Fruit fly (Drosophila melanogaster) whole organism, wandering third instar larva: ENCODE measurements around the gene Cmtr1.

Source experiments
- CG32264 ChIP-seq: fragments of 200-800 bp; sonication (Bioruptor generic); optimal IDR thresholded peaks from 2 replicates; lab custom pipeline; 2016; ENCODE audit warnings: missing biosample characterization, missing genetic modification characterization
- CG9705 ChIP-seq: fragments of 200-800 bp; sonication (Bioruptor generic); optimal IDR thresholded peaks from 2 replicates; lab custom pipeline; 2018; ENCODE audit warnings: missing biosample characterization, mild to moderate bottlenecking, missing genetic modification characterization
- CrebA ChIP-seq: fragments of 200-800 bp; sonication (Bioruptor generic); optimal IDR thresholded peaks from 2 replicates; lab custom pipeline; 2016; ENCODE audit warnings: missing biosample characterization, mild to moderate bottlenecking, missing genetic modification characterization, borderline replicate concordance
- Dfd ChIP-seq: fragments of >200 bp; optimal IDR thresholded peaks from 2 replicates; lab custom pipeline; 2017; ENCODE audit warnings: missing biosample characterization, missing genetic modification characterization
- Dif ChIP-seq: fragments of 200-275, 200-300 bp; sonication (Bioruptor generic); optimal IDR thresholded peaks from 2 replicates; lab custom pipeline; 2018; ENCODE audit warnings: missing biosample characterization, missing genetic modification characterization; ENCODE audit not compliant: partially characterized antibody
- HLH106 ChIP-seq: fragments of 200-800 bp; optimal IDR thresholded peaks from 3 replicates; lab custom pipeline; 2019; ENCODE audit warnings: missing biosample characterization, mild to moderate bottlenecking, missing genetic modification characterization, moderate library complexity
- Hnf4 ChIP-seq: fragments of 200-800 bp; sonication (Bioruptor generic); optimal IDR thresholded peaks from 2 replicates; lab custom pipeline; 2016; ENCODE audit warnings: missing biosample characterization, mild to moderate bottlenecking, missing genetic modification characterization
- Hr83 ChIP-seq: fragments of 200-300 bp; sonication (Bioruptor generic); optimal IDR thresholded peaks from 2 replicates; lab custom pipeline; 2016; ENCODE audit warnings: missing biosample characterization, mild to moderate bottlenecking, missing genetic modification characterization, moderate library complexity; ENCODE audit not compliant: poor library complexity, severe bottlenecking
- Jra ChIP-seq: sonication (Bioruptor generic); optimal IDR thresholded peaks from 2 replicates; lab custom pipeline; 2016; ENCODE audit warnings: missing biosample characterization, missing genetic modification characterization
- Mio ChIP-seq: sonication (Bioruptor generic); optimal IDR thresholded peaks from 2 replicates; lab custom pipeline; 2016; ENCODE audit warnings: missing biosample characterization, missing genetic modification characterization
- Myc ChIP-seq: fragments of >200 bp; optimal IDR thresholded peaks from 2 replicates; lab custom pipeline; 2017
- N ChIP-seq: fragments of >200 bp; optimal IDR thresholded peaks from 2 replicates; lab custom pipeline; 2018; ENCODE audit warnings: missing biosample characterization, missing external identifiers, missing genetic modification characterization
- OdsH ChIP-seq: fragments of 200-800 bp; sonication (Bioruptor generic); optimal IDR thresholded peaks from 2 replicates; lab custom pipeline; 2016; ENCODE audit warnings: missing biosample characterization, mild to moderate bottlenecking, missing genetic modification characterization
- Rel ChIP-seq, 2 experiments: fragments of 200-800 bp; sonication (Bioruptor generic) in 1 of 2; optimal IDR thresholded peaks; 2 replicates in 1 of 2; 3 replicates in 1 of 2; lab custom pipeline; 2016 to 2019; ENCODE audit warnings: mild to moderate bottlenecking in 2 of 2, missing biosample characterization in 2 of 2, missing genetic modification characterization in 2 of 2, moderate library complexity in 1 of 2
- Sp1 ChIP-seq: fragments of 200-800 bp; sonication (Bioruptor generic); optimal IDR thresholded peaks from 3 replicates; lab custom pipeline; 2019; ENCODE audit warnings: missing biosample characterization, mild to moderate bottlenecking, missing genetic modification characterization, moderate library complexity
- br ChIP-seq: fragments of 200-800 bp; sonication (Bioruptor generic); optimal IDR thresholded peaks from 2 replicates; lab custom pipeline; 2016; ENCODE audit warnings: missing biosample characterization, missing genetic modification characterization
- brk ChIP-seq: fragments of 200-800 bp; sonication (Bioruptor generic); optimal IDR thresholded peaks from 2 replicates; lab custom pipeline; 2016; ENCODE audit warnings: missing biosample characterization, mild to moderate bottlenecking, missing genetic modification characterization
- dl ChIP-seq, 2 experiments: fragments of 175-275, 200-275 bp in 1 of 2; fragments of 200-275 bp in 1 of 2; sonication (Bioruptor generic); optimal IDR thresholded peaks; lab custom pipeline; 2018; ENCODE audit warnings: mild to moderate bottlenecking in 2 of 2, missing biosample characterization in 2 of 2, missing genetic modification characterization in 2 of 2, moderate library complexity in 2 of 2; ENCODE audit not compliant: partially characterized antibody in 2 of 2, insufficient read depth in 1 of 2
- dmrt93B ChIP-seq: fragments of 200-800 bp; sonication (Bioruptor generic); optimal IDR thresholded peaks from 2 replicates; lab custom pipeline; 2018; ENCODE audit warnings: missing biosample characterization, mild to moderate bottlenecking, missing genetic modification characterization
- ey ChIP-seq: fragments of 200-800 bp; sonication (Bioruptor generic); optimal IDR thresholded peaks from 2 replicates; lab custom pipeline; 2016; ENCODE audit warnings: missing biosample characterization, missing genetic modification characterization
- foxo ChIP-seq, 2 experiments: fragments of 200-800 bp; sonication (Bioruptor generic); optimal IDR thresholded peaks; 2 replicates in 1 of 2; 3 replicates in 1 of 2; lab custom pipeline; 2016 to 2017; ENCODE audit warnings: missing biosample characterization in 2 of 2, missing genetic modification characterization in 2 of 2
- fru ChIP-seq: fragments of 200-800 bp; sonication (Bioruptor generic); optimal IDR thresholded peaks from 3 replicates; lab custom pipeline; 2016; ENCODE audit warnings: missing biosample characterization, mild to moderate bottlenecking, missing genetic modification characterization
- h ChIP-seq: fragments of 200-800 bp; sonication (Bioruptor generic); optimal IDR thresholded peaks from 3 replicates; lab custom pipeline; 2016; ENCODE audit warnings: missing biosample characterization, mild to moderate bottlenecking, missing genetic modification characterization
- jim ChIP-seq: fragments of 175-275, 200-325 bp; sonication (Bioruptor generic); optimal IDR thresholded peaks from 2 replicates; lab custom pipeline; 2016; ENCODE audit warnings: missing biosample characterization, mild to moderate bottlenecking, missing genetic modification characterization
- pan ChIP-seq: fragments of >200 bp; optimal IDR thresholded peaks from 2 replicates; lab custom pipeline; 2017
- psq ChIP-seq: fragments of 200-800 bp; sonication (Bioruptor generic); optimal IDR thresholded peaks from 3 replicates; lab custom pipeline; 2017; ENCODE audit warnings: missing biosample characterization, mild to moderate bottlenecking, missing genetic modification characterization, moderate library complexity
- rgr ChIP-seq: fragments of 200-800 bp; sonication (Bioruptor generic); optimal IDR thresholded peaks from 3 replicates; lab custom pipeline; 2016; ENCODE audit warnings: missing biosample characterization, mild to moderate bottlenecking, missing genetic modification characterization
- sv ChIP-seq: fragments of 200-800 bp; sonication (Bioruptor generic); optimal IDR thresholded peaks from 3 replicates; lab custom pipeline; 2016; ENCODE audit warnings: missing biosample characterization, missing genetic modification characterization
- tai ChIP-seq: sonication (Bioruptor generic); optimal IDR thresholded peaks from 2 replicates; lab custom pipeline; 2016; ENCODE audit warnings: missing biosample characterization, missing genetic modification characterization
- usp ChIP-seq: fragments of >200 bp; optimal IDR thresholded peaks from 2 replicates; lab custom pipeline; 2017; ENCODE audit warnings: missing biosample characterization, missing genetic modification characterization
- woc ChIP-seq: sonication (Bioruptor generic); optimal IDR thresholded peaks from 2 replicates; lab custom pipeline; 2016; ENCODE audit warnings: missing biosample characterization, mild to moderate bottlenecking, missing genetic modification characterization

The Cmtr1 gene

dm6 chrX:4106756-4107155 lies 5.9 kb upstream of the Cmtr1 start (continued):
- TF ChIP-seq foxo (GFP tag; optimal IDR thresholded peaks at IDR 0.05; lab: Kevin White, UChicago) (peak in 1 of 2 experiments; percentile 74), Hr83 (no peak), Rel (GFP tag; optimal IDR thresholded peaks at IDR 0.05; lab: Kevin White, UChicago) (no peak), Rel (tag; optimal IDR thresholded peaks at IDR 0.05; lab: Kevin White, UChicago) (no peak), HLH106 (peak; percentile 75), tai (GFP tag; lab: Kevin White, UChicago) (no peak), dl (GFP tag; optimal IDR thresholded peaks at IDR 0.05; lab: Kevin White, UChicago; ENCODE audit: insufficient read depth in 1 of 2, partially characterized antibody in 2 of 2) (no peak), CG32264 (no peak), Dfd (GFP tag; lab: Kevin White, UChicago) (no peak), usp (GFP tag; lab: Kevin White, UChicago) (no peak)

dm6 chrX:4106240-4106639 lies 5.4 kb upstream of the Cmtr1 start:
- no peak for TF ChIP-seq Rel (GFP tag; optimal IDR thresholded peaks at IDR 0.05; lab: Kevin White, UChicago)
- TF ChIP-seq Rel (tag; optimal IDR thresholded peaks at IDR 0.05; lab: Kevin White, UChicago) = peak; percentile 21
- TF ChIP-seq usp (GFP tag; lab: Kevin White, UChicago) = no peak

dm6 chrX:4105830-4106233 lies 5.0 kb upstream of the Cmtr1 start, which contains the start of gene cib:
cib (plus strand) TSS chrX:4106113.
- TF ChIP-seq rgr (peak; percentile 65), Dif (GFP tag; lab: Kevin White, UChicago) (peak; percentile 36), br (GFP tag; lab: Kevin White, UChicago) (peak; percentile 38), CrebA (GFP tag; lab: Kevin White, UChicago) (no peak), Sp1 (GFP tag; lab: Kevin White, UChicago) (peak; percentile 62), sv (GFP tag; lab: Kevin White, UChicago) (no peak), dl (GFP tag; optimal IDR thresholded peaks at IDR 0.05; lab: Kevin White, UChicago; ENCODE audit: insufficient read depth in 1 of 2, partially characterized antibody in 2 of 2) (no peak), Hnf4 (no peak), HLH106 (peak; percentile 13), Mio (GFP tag; lab: Kevin White, UChicago) (no peak), psq (GFP tag; lab: Kevin White, UChicago) (peak; percentile 4), fru (GFP tag; lab: Kevin White, UChicago) (peak; percentile 66), jim (GFP tag; lab: Kevin White, UChicago) (no peak), pan (lab: Kevin White, UChicago) (no peak), Hr83 (no peak), h (GFP tag; lab: Kevin White, UChicago) (peak; percentile 28), Rel (GFP tag; optimal IDR thresholded peaks at IDR 0.05; lab: Kevin White, UChicago) (no peak), Rel (tag; optimal IDR thresholded peaks at IDR 0.05; lab: Kevin White, UChicago) (peak; percentile 74), ey (GFP tag; lab: Kevin White, UChicago) (no peak), tai (GFP tag; lab: Kevin White, UChicago) (no peak), Myc (lab: Kevin White, UChicago) (peak; percentile 9), Jra (GFP tag; lab: Kevin White, UChicago) (peak; percentile 7), foxo (GFP tag; optimal IDR thresholded peaks at IDR 0.05; lab: Kevin White, UChicago) (peak in 1 of 2 experiments; percentile 64), CG9705 (GFP tag; lab: Kevin White, UChicago) (peak; percentile 28), Dfd (GFP tag; lab: Kevin White, UChicago) (no peak), OdsH (GFP tag; lab: Kevin White, UChicago) (peak; percentile 37), woc (GFP tag; lab: Kevin White, UChicago) (no peak), usp (GFP tag; lab: Kevin White, UChicago) (no peak), brk (GFP tag; lab: Kevin White, UChicago) (no peak), N (GFP tag; lab: Kevin White, UChicago) (no peak), dmrt93B (no peak)

dm6 chrX:4104132-4104531 lies 3.3 kb upstream of the Cmtr1 start, which contains the start of the genes Xpac and brn:
Xpac (minus strand) TSS chrX:4104197.
brn (plus strand) TSS chrX:4104342.
- no peak for TF ChIP-seq Rel (GFP tag; optimal IDR thresholded peaks at IDR 0.05; lab: Kevin White, UChicago)
- peak; percentile 3 for TF ChIP-seq Rel (tag; optimal IDR thresholded peaks at IDR 0.05; lab: Kevin White, UChicago)
- TF ChIP-seq Dif (GFP tag; lab: Kevin White, UChicago) = no peak
- TF ChIP-seq Sp1 (GFP tag; lab: Kevin White, UChicago) = no peak
